Fruit fly (Drosophila melanogaster): Measurements from ENCODE around the gene Atg14.

The Atg14 gene

dm6 chr3R:29091609-29092008, 24.6 kb upstream of the Atg14 start (continued):
- TF ChIP-seq CG11762 (GFP tag; optimal IDR thresholded peaks at IDR 0.05; ENCODE audit: insufficient read depth) (no peak), Gug (GFP tag; IDR thresholded peaks at IDR 0.05) (no peak), Eip78C (GFP tag) (peak; percentile 81), CG3919 (GFP tag; optimal IDR thresholded peaks at IDR 0.05) (peak; percentile 54), CG11294 (GFP tag; IDR thresholded peaks at IDR 0.05) (no peak), spab (GFP tag; optimal IDR thresholded peaks at IDR 0.05) (peak; percentile 56), CG8319 (GFP tag; optimal IDR thresholded peaks at IDR 0.05) (peak; percentile 17), dac (GFP tag; optimal IDR thresholded peaks at IDR 0.05) (no peak), CG6163 (GFP tag; IDR thresholded peaks at IDR 0.05) (peak; percentile 50; the same call in 2 of the 3 replicates), salr (GFP tag; optimal IDR thresholded peaks at IDR 0.05) (peak; percentile 4 to 31), esn (GFP tag; optimal IDR thresholded peaks at IDR 0.05) (peak; percentile 31), Eip75B (GFP tag; optimal IDR thresholded peaks at IDR 0.05) (peak; percentile 44), lz (GFP tag; optimal IDR thresholded peaks at IDR 0.05) (peak; percentile 32), CG8632 (GFP tag; optimal IDR thresholded peaks at IDR 0.05) (peak; percentile 18), svp (GFP tag) (no peak), Blimp-1 (GFP tag; optimal IDR thresholded peaks at IDR 0.05) (no peak), pdm3 (GFP tag; optimal IDR thresholded peaks at IDR 0.05) (peak; percentile 52), CG6854 (GFP tag; optimal IDR thresholded peaks at IDR 0.05) (no peak), fd85E (GFP tag; optimal IDR thresholded peaks at IDR 0.05) (no peak), cyc (GFP tag; optimal IDR thresholded peaks at IDR 0.05) (peak; percentile 21), CG4318 (GFP tag; optimal IDR thresholded peaks at IDR 0.05) (peak; percentile 3), Sox14 (GFP tag; optimal IDR thresholded peaks at IDR 0.05) (peak; percentile 38), Hr4 (GFP tag; optimal IDR thresholded peaks at IDR 0.05) (peak; percentile 14), dsx (GFP tag; optimal IDR thresholded peaks at IDR 0.05; ENCODE audit: poor library complexity, severe bottlenecking) (peak; percentile 49), CG3032 (tag; optimal IDR thresholded peaks at IDR 0.05) (peak; percentile 63), CG1621 (tag; optimal IDR thresholded peaks at IDR 0.05) (peak; percentile 31), acj6 (GFP tag; optimal IDR thresholded peaks at IDR 0.05) (peak; percentile 41), Ets21C (GFP tag; optimal IDR thresholded peaks at IDR 0.05) (peak; percentile 5)

DNA sequence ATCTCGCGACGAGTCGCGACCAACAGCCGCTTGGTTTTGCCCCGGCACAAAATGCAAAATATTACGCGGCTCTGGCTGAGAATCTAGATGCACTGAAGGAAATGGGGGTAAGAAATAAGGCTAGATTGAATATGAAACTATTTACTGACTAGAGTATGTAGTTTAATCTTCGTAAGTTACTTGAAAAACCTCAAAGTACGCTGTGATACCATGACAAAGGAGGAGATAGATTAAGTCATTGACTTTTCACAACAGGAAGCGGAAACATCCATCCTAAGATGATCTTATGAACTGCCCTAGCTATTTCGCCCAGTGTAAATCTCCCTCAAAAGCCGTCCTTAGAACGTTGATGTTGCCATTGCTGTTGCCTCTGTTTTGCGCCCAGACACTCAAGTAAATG, 22.0 kb upstream of the Atg14 start:
- peak; percentile 46; the same call in 1 of the 2 replicates for TF ChIP-seq CG11294 (GFP tag; IDR thresholded peaks at IDR 0.05)
- peak; percentile 78 for TF ChIP-seq CG3919 (GFP tag; optimal IDR thresholded peaks at IDR 0.05)
- TF ChIP-seq CG6808 (GFP tag; optimal IDR thresholded peaks at IDR 0.05), result peak; percentile 72
- TF ChIP-seq CG1621 (tag; optimal IDR thresholded peaks at IDR 0.05), result peak; percentile 65
- TF ChIP-seq CG8632 (GFP tag; optimal IDR thresholded peaks at IDR 0.05), result no peak
- TF ChIP-seq Sox14 (GFP tag; optimal IDR thresholded peaks at IDR 0.05), result peak; percentile 71
- TF ChIP-seq ss (GFP tag; optimal IDR thresholded peaks at IDR 0.05), result peak; percentile 39 to 43
- no peak for TF ChIP-seq Met (GFP tag; optimal IDR thresholded peaks at IDR 0.05)
- TF ChIP-seq vri (GFP tag; optimal IDR thresholded peaks at IDR 0.05), result no peak
- 0 out of 2 replicates have a peak, but pooled peaks have one; percentile 37 for TF ChIP-seq Gug (GFP tag; IDR thresholded peaks at IDR 0.05)
- TF ChIP-seq salr (GFP tag; optimal IDR thresholded peaks at IDR 0.05), result peak in 1 of 2 experiments; percentile 58
- TF ChIP-seq CG15336 (GFP tag; IDR thresholded peaks at IDR 0.05), result peak; percentile 59; the same call in 1 of the 2 replicates
- peak; percentile 61 for TF ChIP-seq Eip75B (GFP tag; optimal IDR thresholded peaks at IDR 0.05)
- peak; percentile 68 for TF ChIP-seq achi (GFP tag; optimal IDR thresholded peaks at IDR 0.05)
- TF ChIP-seq Ets21C (GFP tag; optimal IDR thresholded peaks at IDR 0.05), result no peak
- peak; percentile 67 for TF ChIP-seq CG6163 (GFP tag; IDR thresholded peaks at IDR 0.05)
- no peak for TF ChIP-seq Eip93F (GFP tag; optimal IDR thresholded peaks at IDR 0.05)
- TF ChIP-seq CG10669 (GFP tag; optimal IDR thresholded peaks at IDR 0.05), result peak; percentile 71
- TF ChIP-seq Sox102F (GFP tag; optimal IDR thresholded peaks at IDR 0.05), result no peak
- TF ChIP-seq CG10631 (GFP tag; optimal IDR thresholded peaks at IDR 0.05), result peak; percentile 69
- TF ChIP-seq Hr38 (GFP tag; optimal IDR thresholded peaks at IDR 0.05), result no peak
- TF ChIP-seq Blimp-1 (GFP tag; optimal IDR thresholded peaks at IDR 0.05), result no peak
- TF ChIP-seq dsx (GFP tag; optimal IDR thresholded peaks at IDR 0.05; ENCODE audit: poor library complexity, severe bottlenecking), result peak; percentile 59
- TF ChIP-seq CG9139 (GFP tag; optimal IDR thresholded peaks at IDR 0.05), result peak; percentile 52
- peak; percentile 61 for TF ChIP-seq CG32006 (GFP tag; optimal IDR thresholded peaks at IDR 0.05)
- peak; percentile 37 for TF ChIP-seq CG6792 (GFP tag; optimal IDR thresholded peaks at IDR 0.05)
- TF ChIP-seq spab (GFP tag; optimal IDR thresholded peaks at IDR 0.05), result peak; percentile 71
- TF ChIP-seq CG11902 (GFP tag; optimal IDR thresholded peaks at IDR 0.05), result no peak
- no peak for TF ChIP-seq cyc (GFP tag; optimal IDR thresholded peaks at IDR 0.05)
- peak; percentile 88 for TF ChIP-seq Eip78C (GFP tag)
- peak; percentile 18 for TF ChIP-seq lz (GFP tag; optimal IDR thresholded peaks at IDR 0.05)
- peak; percentile 9 for TF ChIP-seq Hr39 (GFP tag; optimal IDR thresholded peaks at IDR 0.05)
- peak; percentile 57 for TF ChIP-seq CG6276 (GFP tag; optimal IDR thresholded peaks at IDR 0.05)
- TF ChIP-seq Hr4 (GFP tag; optimal IDR thresholded peaks at IDR 0.05), result no peak
- TF ChIP-seq CG7368 (GFP tag; optimal IDR thresholded peaks at IDR 0.05), result peak; percentile 35
- TF ChIP-seq CG11762 (GFP tag; optimal IDR thresholded peaks at IDR 0.05; ENCODE audit: insufficient read depth), result peak; percentile 40
- 0 out of 3 replicates have a peak, but pooled peaks have one; percentile 46 for TF ChIP-seq eg (GFP tag; IDR thresholded peaks at IDR 0.05)

Data from whole organism, prepupa.